Fruit fly (Drosophila melanogaster): Measurements from ENCODE around the gene twe.

dm6 chr2L:16293703-16294233, 32.1 kb upstream of the twe start, which contains the start of gene Cyp303a1:
- no peak for TF ChIP-seq fd85E (GFP tag; optimal IDR thresholded peaks at IDR 0.05)
- no peak for TF ChIP-seq CG8632 (GFP tag; optimal IDR thresholded peaks at IDR 0.05)
- no peak for TF ChIP-seq CG11294 (GFP tag; IDR thresholded peaks at IDR 0.05)

Data from whole organism, prepupa.